Worm (Caenorhabditis elegans) whole organism, L3 larva: ENCODE measurements around the gene clpr-2.

Experiments
- R02D3.7 ChIP-seq: fragments of 150-350 bp; optimal IDR thresholded peaks from 2 replicates; lab custom pipeline; 2014; ENCODE audit warnings: missing biosample characterization, missing genetic modification characterization
- ZK546.5 ChIP-seq: sonication (generic microtip); optimal IDR thresholded peaks from 2 replicates; lab custom pipeline; 2017; ENCODE audit warnings: missing biosample characterization, missing genetic modification characterization
- aly-2 ChIP-seq: fragments of 150-350 bp; optimal IDR thresholded peaks from 2 replicates; lab custom pipeline; 2014; ENCODE audit warnings: missing biosample characterization, missing genetic modification characterization
- ama-1 ChIP-seq: fragments of 150-350 bp; optimal IDR thresholded peaks from 2 replicates; lab custom pipeline; 2018
- ceh-16 ChIP-seq: sonication (generic microtip); optimal IDR thresholded peaks from 2 replicates; lab custom pipeline; 2017; ENCODE audit warnings: missing biosample characterization, missing genetic modification characterization
- ceh-28 ChIP-seq: fragments of 150-350 bp; optimal IDR thresholded peaks from 2 replicates; lab custom pipeline; 2014; ENCODE audit warnings: missing biosample characterization, missing genetic modification reagents, missing genetic modification characterization
- ceh-82 ChIP-seq: fragments of 150-350 bp; optimal IDR thresholded peaks from 2 replicates; lab custom pipeline; 2014; ENCODE audit warnings: missing biosample characterization, missing genetic modification characterization
- ceh-9 ChIP-seq: sonication (generic microtip); optimal IDR thresholded peaks from 2 replicates; lab custom pipeline; 2018; ENCODE audit warnings: missing biosample characterization, missing genetic modification characterization
- daf-12 ChIP-seq: fragments of 150-350 bp; optimal IDR thresholded peaks from 2 replicates; lab custom pipeline; 2014; ENCODE audit warnings: missing biosample characterization, missing genetic modification reagents, missing genetic modification characterization
- egl-27 ChIP-seq: sonication (generic microtip); optimal IDR thresholded peaks from 4 replicates; lab custom pipeline; 2017; ENCODE audit warnings: missing biosample characterization, missing genetic modification reagents, missing genetic modification characterization
- egl-5 ChIP-seq: fragments of 150-350 bp; optimal IDR thresholded peaks from 2 replicates; lab custom pipeline; 2017; ENCODE audit warnings: missing biosample characterization, missing genetic modification reagents, missing genetic modification characterization, inconsistent platforms
- elt-1 ChIP-seq: fragments of 150-350 bp; optimal IDR thresholded peaks from 2 replicates; lab custom pipeline; 2014; ENCODE audit warnings: missing biosample characterization, missing genetic modification characterization
- elt-2 ChIP-seq: sonication (generic microtip); optimal IDR thresholded peaks from 2 replicates; lab custom pipeline; 2016; ENCODE audit warnings: missing genetic modification reagents, mild to moderate bottlenecking, missing genetic modification characterization, missing compliant biosample characterization
- elt-3 ChIP-seq, 3 experiments: fragments of 150-350 bp in 1 of 3; sonication (generic microtip) in 2 of 3; optimal IDR thresholded peaks; 2 replicates in 2 of 3; 4 replicates in 1 of 3; lab custom pipeline; 2014 to 2017; ENCODE audit warnings: missing biosample characterization in 3 of 3, missing genetic modification characterization in 3 of 3
- eor-1 ChIP-seq, 2 experiments: fragments of 150-350 bp; optimal IDR thresholded peaks; 2 replicates each; lab custom pipeline; 2014 to 2018; ENCODE audit warnings: missing biosample characterization in 2 of 2, missing genetic modification characterization in 2 of 2
- fkh-10 ChIP-seq: sonication (generic microtip); optimal IDR thresholded peaks from 2 replicates; lab custom pipeline; 2017; ENCODE audit warnings: missing biosample characterization, missing genetic modification reagents, missing genetic modification characterization
- fkh-2 ChIP-seq: fragments of 150-350 bp; optimal IDR thresholded peaks from 2 replicates; lab custom pipeline; 2014; ENCODE audit warnings: missing biosample characterization, missing genetic modification reagents, missing genetic modification characterization
- fos-1 ChIP-seq: fragments of 150-350 bp; optimal IDR thresholded peaks from 2 replicates; lab custom pipeline; 2014; ENCODE audit warnings: missing biosample characterization, missing genetic modification characterization
- hmg-11 ChIP-seq: sonication (generic microtip); optimal IDR thresholded peaks from 2 replicates; lab custom pipeline; 2016; ENCODE audit warnings: missing genetic modification characterization, missing compliant biosample characterization
- jun-1 ChIP-seq: fragments of 150-350 bp; optimal IDR thresholded peaks from 2 replicates; lab custom pipeline; 2014; ENCODE audit warnings: missing biosample characterization, missing genetic modification reagents, missing genetic modification characterization
- lin-15B ChIP-seq: fragments of 150-350 bp; optimal IDR thresholded peaks from 2 replicates; lab custom pipeline; 2014; ENCODE audit warnings: missing biosample characterization, missing genetic modification characterization
- lin-39 ChIP-seq: fragments of 150-350 bp; optimal IDR thresholded peaks from 2 replicates; lab custom pipeline; 2018; ENCODE audit warnings: missing biosample characterization, missing genetic modification reagents, missing genetic modification characterization
- lsy-12 ChIP-seq: sonication (generic microtip); optimal IDR thresholded peaks from 2 replicates; lab custom pipeline; 2016; ENCODE audit warnings: mild to moderate bottlenecking, missing genetic modification characterization, missing compliant biosample characterization
- mdl-1 ChIP-seq: fragments of 150-350 bp; optimal IDR thresholded peaks from 2 replicates; lab custom pipeline; 2014; ENCODE audit warnings: missing biosample characterization, missing genetic modification characterization
- mml-1 ChIP-seq: fragments of 150-350 bp; sonication (generic microtip); optimal IDR thresholded peaks from 3 replicates; lab custom pipeline; 2014; ENCODE audit warnings: missing biosample characterization, missing genetic modification characterization
- nfya-1 ChIP-seq: sonication (generic microtip); optimal IDR thresholded peaks from 2 replicates; lab custom pipeline; 2017; ENCODE audit warnings: missing genetic modification characterization, mild to moderate bottlenecking, missing compliant biosample characterization, antibody characterized with exemption, moderate library complexity; ENCODE audit not compliant: insufficient read depth
- nhr-11 ChIP-seq: fragments of 150-350 bp; optimal IDR thresholded peaks from 2 replicates; lab custom pipeline; 2014; ENCODE audit warnings: missing biosample characterization, missing genetic modification characterization
- nhr-12 ChIP-seq: fragments of 150-350 bp; optimal IDR thresholded peaks from 2 replicates; lab custom pipeline; 2014; ENCODE audit warnings: missing biosample characterization, missing genetic modification characterization
- nhr-23 ChIP-seq: fragments of 150-350 bp; optimal IDR thresholded peaks from 2 replicates; lab custom pipeline; 2014; ENCODE audit warnings: missing biosample characterization, missing genetic modification reagents, missing genetic modification characterization
- nhr-237 ChIP-seq: fragments of 150-350 bp; optimal IDR thresholded peaks from 2 replicates; lab custom pipeline; 2014; ENCODE audit warnings: missing biosample characterization, missing genetic modification characterization
- nhr-25 ChIP-seq: sonication (generic microtip); optimal IDR thresholded peaks from 2 replicates; lab custom pipeline; 2017; ENCODE audit warnings: missing biosample characterization, missing genetic modification characterization
- nhr-28 ChIP-seq: fragments of 150-350 bp; optimal IDR thresholded peaks from 2 replicates; lab custom pipeline; 2014; ENCODE audit warnings: missing biosample characterization, missing genetic modification characterization
- nhr-43 ChIP-seq: sonication (generic microtip); optimal IDR thresholded peaks from 2 replicates; lab custom pipeline; 2016; ENCODE audit warnings: mild to moderate bottlenecking, missing genetic modification characterization, missing compliant biosample characterization; ENCODE audit not compliant: poor library complexity, severe bottlenecking
- nhr-67 ChIP-seq: fragments of 150-350 bp; optimal IDR thresholded peaks from 2 replicates; lab custom pipeline; 2014; ENCODE audit warnings: missing biosample characterization, missing genetic modification characterization
- nhr-76 ChIP-seq: fragments of 150-350 bp; sonication (generic microtip); optimal IDR thresholded peaks from 5 replicates; lab custom pipeline; 2014; ENCODE audit warnings: missing biosample characterization, missing genetic modification characterization
- nhr-77 ChIP-seq: fragments of 150-350 bp; optimal IDR thresholded peaks from 2 replicates; lab custom pipeline; 2014; ENCODE audit warnings: missing biosample characterization, missing genetic modification characterization
- pha-4 ChIP-seq: fragments of 150-350 bp; optimal IDR thresholded peaks from 2 replicates; lab custom pipeline; 2014; ENCODE audit warnings: missing biosample characterization, missing genetic modification reagents, missing genetic modification characterization
- pqm-1 ChIP-seq: fragments of 150-350 bp; optimal IDR thresholded peaks from 2 replicates; lab custom pipeline; 2017; ENCODE audit warnings: missing biosample characterization, missing genetic modification characterization, inconsistent platforms
- sea-2 ChIP-seq: fragments of 150-350 bp; sonication (generic microtip); optimal IDR thresholded peaks from 4 replicates; lab custom pipeline; 2014; ENCODE audit warnings: missing biosample characterization, missing genetic modification reagents, missing genetic modification characterization
- skn-1 ChIP-seq: fragments of 150-350 bp; optimal IDR thresholded peaks from 2 replicates; lab custom pipeline; 2014; ENCODE audit warnings: missing biosample characterization, missing genetic modification characterization
- snpc-4 ChIP-seq: fragments of 150-350 bp; optimal IDR thresholded peaks from 2 replicates; lab custom pipeline; 2014; ENCODE audit warnings: missing biosample characterization, missing genetic modification characterization
- tbx-2 ChIP-seq: sonication (generic microtip); optimal IDR thresholded peaks from 2 replicates; lab custom pipeline; 2016; ENCODE audit warnings: mild to moderate bottlenecking, missing genetic modification characterization, missing compliant biosample characterization
- unc-39 ChIP-seq: sonication (generic microtip); optimal IDR thresholded peaks from 4 replicates; lab custom pipeline; 2017; ENCODE audit warnings: missing biosample characterization, missing genetic modification characterization
- unc-62 ChIP-seq: fragments of 150-350 bp; sonication (generic microtip); optimal IDR thresholded peaks from 4 replicates; lab custom pipeline; 2014; ENCODE audit warnings: missing biosample characterization, missing genetic modification reagents, missing genetic modification characterization
- zag-1 ChIP-seq: fragments of 150-350 bp; optimal IDR thresholded peaks from 2 replicates; lab custom pipeline; 2014; ENCODE audit warnings: missing biosample characterization, missing genetic modification characterization
- ztf-11 ChIP-seq: fragments of 150-350 bp; optimal IDR thresholded peaks from 2 replicates; lab custom pipeline; 2014; ENCODE audit warnings: missing biosample characterization, missing genetic modification characterization
- ztf-4 ChIP-seq: fragments of 150-350 bp; optimal IDR thresholded peaks from 2 replicates; lab custom pipeline; 2014; ENCODE audit warnings: missing biosample characterization, missing genetic modification characterization

clpr-2 gene

ce11 chrII:1242475-1242874 is 16.3 kb upstream of the clpr-2 start:
- TF ChIP-seq ceh-16 (tag; lab: Kevin White, UChicago) (no peak), fos-1 (tag; lab: Kevin White, UChicago) (no peak), sea-2 (GFP tag; lab: Kevin White, UChicago) (peak; percentile 42), nhr-25 (tag; lab: Kevin White, UChicago) (no peak), eor-1 (tag; optimal IDR thresholded peaks at IDR 0.05; lab: Kevin White, UChicago) (no peak), elt-1 (peak; percentile 6), elt-3 (tag; optimal IDR thresholded peaks at IDR 0.05; lab: Kevin White, UChicago) (no peak), nhr-77 (tag; lab: Kevin White, UChicago) (no peak), ceh-28 (tag; lab: Kevin White, UChicago) (peak; percentile 46), elt-2 (no peak), skn-1 (tag; lab: Kevin White, UChicago) (no peak), lin-15B (no peak), unc-39 (tag; lab: Kevin White, UChicago) (no peak), unc-62 (GFP tag; lab: Kevin White, UChicago) (no peak), ama-1 (lab: Kevin White, UChicago) (no peak), pqm-1 (no peak), ztf-4 (tag; lab: Kevin White, UChicago) (no peak), nhr-43 (tag; lab: Kevin White, UChicago) (peak; percentile 15), fkh-2 (tag; lab: Kevin White, UChicago) (no peak), mml-1 (no peak), ceh-9 (tag; lab: Kevin White, UChicago) (no peak), hmg-11 (tag; lab: Kevin White, UChicago) (peak; percentile 49), mdl-1 (no peak), ceh-82 (tag; lab: Kevin White, UChicago) (no peak), pha-4 (tag; lab: Kevin White, UChicago) (peak; percentile 73), egl-27 (tag; lab: Kevin White, UChicago) (no peak), egl-5 (peak; percentile 42), nhr-23 (tag; lab: Kevin White, UChicago) (peak; percentile 28), tbx-2 (no peak), nhr-237 (tag; lab: Kevin White, UChicago) (no peak), lsy-12 (tag; lab: Kevin White, UChicago) (peak; percentile 83), ztf-11 (tag; lab: Kevin White, UChicago) (no peak), nhr-12 (tag; lab: Kevin White, UChicago) (no peak), jun-1 (tag; lab: Kevin White, UChicago) (no peak), lin-39 (tag; lab: Kevin White, UChicago) (peak; percentile 82), daf-12 (no peak), zag-1 (no peak), nhr-11 (tag; lab: Kevin White, UChicago) (no peak), nhr-28 (tag; lab: Kevin White, UChicago) (no peak), fkh-10 (no peak), R02D3.7 (no peak), nhr-67 (tag; lab: Kevin White, UChicago) (no peak), snpc-4 (tag; lab: Kevin White, UChicago) (peak; percentile 28), ZK546.5 (tag; lab: Kevin White, UChicago) (no peak), nhr-76 (tag; lab: Kevin White, UChicago) (no peak), aly-2 (no peak), nfya-1 (peak; percentile 67)
- TF ChIP-seq, all 47 proteins: peak for 12
